Fruit fly (Drosophila melanogaster) whole organism, embryonic: ENCODE measurements around the gene CG4968.

Source experiments
- Antp ChIP-seq: fragments of 200-800 bp; sonication (Bioruptor generic); optimal IDR thresholded peaks from 3 replicates; lab custom pipeline; 2016; ENCODE audit warnings: missing biosample characterization, missing genetic modification characterization
- Bteb2 ChIP-seq: fragments of 200-800 bp; sonication (Bioruptor generic); optimal IDR thresholded peaks from 2 replicates; lab custom pipeline; 2016; ENCODE audit warnings: missing biosample characterization, missing genetic modification characterization
- CG10431 ChIP-seq: fragments of 200-800 bp; sonication (Bioruptor generic); optimal IDR thresholded peaks from 3 replicates; lab custom pipeline; 2018; ENCODE audit warnings: missing biosample characterization, mild to moderate bottlenecking, missing genetic modification characterization
- CG10543 ChIP-seq: fragments of 200-800 bp; sonication (Bioruptor generic); optimal IDR thresholded peaks from 3 replicates; lab custom pipeline; 2017; ENCODE audit warnings: missing biosample characterization, mild to moderate bottlenecking, missing genetic modification characterization, moderate library complexity
- CG11560 ChIP-seq: fragments of 200-800 bp; sonication (Bioruptor generic); IDR thresholded peaks from 3 replicates; pipeline ENCODE4 v1.3.6; 2022; ENCODE audit warnings: missing biosample characterization, missing genetic modification characterization
- CG12236 ChIP-seq: fragments of 200-800 bp; sonication (Bioruptor generic); optimal IDR thresholded peaks from 2 replicates; lab custom pipeline; 2016; ENCODE audit warnings: missing biosample characterization, missing genetic modification characterization
- CG15269 ChIP-seq: fragments of 200-800 bp; sonication (Bioruptor generic); optimal IDR thresholded peaks from 2 replicates; lab custom pipeline; 2018; ENCODE audit warnings: missing biosample characterization, mild to moderate bottlenecking, missing genetic modification characterization, moderate library complexity
- CG1647 ChIP-seq: fragments of 200-800 bp; sonication (Bioruptor generic); optimal IDR thresholded peaks from 3 replicates; lab custom pipeline; 2016; ENCODE audit warnings: missing biosample characterization, missing genetic modification characterization
- CG1792 ChIP-seq: fragments of 200-800 bp; sonication (Bioruptor generic); optimal IDR thresholded peaks from 2 replicates; lab custom pipeline; 2016; ENCODE audit warnings: missing biosample characterization, missing genetic modification characterization
- CG30403 ChIP-seq: fragments of 200-800 bp; sonication (Bioruptor generic); optimal IDR thresholded peaks from 3 replicates; lab custom pipeline; 2016; ENCODE audit warnings: missing biosample characterization, missing genetic modification characterization
- CG33213 ChIP-seq: fragments of 200-800 bp; sonication (Bioruptor generic); optimal IDR thresholded peaks from 3 replicates; lab custom pipeline; 2016; ENCODE audit warnings: missing biosample characterization, missing genetic modification characterization
- CG3407 ChIP-seq: fragments of 200-800 bp; sonication (Bioruptor generic); optimal IDR thresholded peaks from 2 replicates; lab custom pipeline; 2018; ENCODE audit warnings: missing biosample characterization, mild to moderate bottlenecking, missing genetic modification characterization
- CG34224 ChIP-seq: fragments of 200-800 bp; sonication (Bioruptor generic); IDR thresholded peaks from 3 replicates; pipeline ENCODE4 v1.3.6; 2022; ENCODE audit warnings: missing biosample characterization, missing genetic modification characterization; ENCODE audit not compliant: partially characterized antibody
- CG7357 ChIP-seq: fragments of 200-800 bp; sonication (Bioruptor generic); IDR thresholded peaks from 3 replicates; pipeline ENCODE4 v1.3.6; 2022; ENCODE audit warnings: missing biosample characterization, missing genetic modification characterization
- CG7987 ChIP-seq: fragments of 200-800 bp; sonication (Bioruptor generic); optimal IDR thresholded peaks from 2 replicates; lab custom pipeline; 2018; ENCODE audit warnings: missing biosample characterization, mild to moderate bottlenecking, missing genetic modification characterization, moderate library complexity
- CG8089 ChIP-seq: fragments of 200-800 bp; sonication (Bioruptor generic); optimal IDR thresholded peaks from 3 replicates; lab custom pipeline; 2016; ENCODE audit warnings: missing biosample characterization, missing genetic modification characterization
- CG8765 ChIP-seq: fragments of 200-800 bp; sonication (Bioruptor generic); IDR thresholded peaks from 2 replicates; pipeline ENCODE4 v1.3.6; 2022; ENCODE audit warnings: missing biosample characterization, missing genetic modification characterization
- CG9609 ChIP-seq: fragments of 200-800 bp; sonication (Bioruptor generic); optimal IDR thresholded peaks from 3 replicates; lab custom pipeline; 2016; ENCODE audit warnings: missing biosample characterization, missing genetic modification characterization
- Chrac-16 ChIP-seq: fragments of 200-800 bp; sonication (Bioruptor generic); optimal IDR thresholded peaks from 3 replicates; lab custom pipeline; 2016; ENCODE audit warnings: missing biosample characterization, missing genetic modification characterization
- Doc2 ChIP-seq: fragments of 200-800 bp; sonication (Bioruptor generic); IDR thresholded peaks from 2 replicates; pipeline ENCODE4 v1.3.6; 2022; ENCODE audit warnings: missing biosample characterization, missing genetic modification characterization
- Drgx ChIP-seq: fragments of 200-800 bp; sonication (Bioruptor generic); IDR thresholded peaks from 2 replicates; pipeline ENCODE4 v1.3.6; 2022; ENCODE audit warnings: missing biosample characterization, missing genetic modification characterization
- E2f1 ChIP-seq: fragments of 200-800 bp; sonication (Bioruptor generic); IDR thresholded peaks from 2 replicates; pipeline ENCODE4 v1.3.6; 2022; ENCODE audit warnings: missing biosample characterization, missing genetic modification characterization
- ERR ChIP-seq: fragments of 200-800 bp; sonication (Bioruptor generic); optimal IDR thresholded peaks from 2 replicates; lab custom pipeline; 2016; ENCODE audit warnings: missing biosample characterization, missing genetic modification characterization
- H2.0 ChIP-seq: fragments of 200-800 bp; sonication (Bioruptor generic); IDR thresholded peaks from 2 replicates; pipeline ENCODE4 v1.3.6; 2022; ENCODE audit warnings: missing biosample characterization, missing genetic modification characterization
- Mad ChIP-seq: fragments of 200-800 bp; sonication (Bioruptor generic); optimal IDR thresholded peaks from 2 replicates; lab custom pipeline; 2016; ENCODE audit warnings: missing biosample characterization, missing genetic modification characterization
- Mes4 ChIP-seq: fragments of 200-800 bp; sonication (Bioruptor generic); optimal IDR thresholded peaks from 2 replicates; lab custom pipeline; 2016; ENCODE audit warnings: missing biosample characterization, missing genetic modification characterization
- Ptx1 ChIP-seq: fragments of 200-800 bp; sonication (Bioruptor generic); IDR thresholded peaks from 2 replicates; pipeline ENCODE4 v1.3.6; 2022; ENCODE audit warnings: missing biosample characterization, missing genetic modification characterization
- Sox102F ChIP-seq: fragments of 200-800 bp; sonication (Bioruptor generic); optimal IDR thresholded peaks from 2 replicates; lab custom pipeline; 2018; ENCODE audit warnings: missing biosample characterization, mild to moderate bottlenecking, missing genetic modification characterization, moderate library complexity
- Xrp1 ChIP-seq: fragments of 200-800 bp; sonication (Bioruptor generic); IDR thresholded peaks from 2 replicates; pipeline ENCODE4 v1.3.6; 2022; ENCODE audit warnings: missing biosample characterization, missing genetic modification characterization
- ab ChIP-seq: fragments of 200-800 bp; sonication (Bioruptor generic); optimal IDR thresholded peaks from 2 replicates; lab custom pipeline; 2016; ENCODE audit warnings: missing biosample characterization, missing genetic modification characterization
- az2 ChIP-seq: fragments of 200-800 bp; sonication (Bioruptor generic); optimal IDR thresholded peaks from 3 replicates; lab custom pipeline; 2016; ENCODE audit warnings: missing biosample characterization, missing genetic modification characterization
- cad ChIP-seq: fragments of >200 bp; optimal IDR thresholded peaks from 2 replicates; lab custom pipeline; 2017; ENCODE audit warnings: missing biosample characterization, missing genetic modification characterization
- caup ChIP-seq: fragments of 200-800 bp; sonication (Bioruptor generic); optimal IDR thresholded peaks from 3 replicates; lab custom pipeline; 2017; ENCODE audit warnings: missing biosample characterization, mild to moderate bottlenecking, missing genetic modification characterization, moderate library complexity; ENCODE audit not compliant: severe bottlenecking
- chn ChIP-seq: fragments of 200-800 bp; sonication (Bioruptor generic); optimal IDR thresholded peaks from 2 replicates; lab custom pipeline; 2016; ENCODE audit warnings: missing biosample characterization, missing genetic modification characterization
- dan ChIP-seq: fragments of 200-800 bp; sonication (Bioruptor generic); IDR thresholded peaks from 2 replicates; pipeline ENCODE4 v1.3.6; 2022; ENCODE audit warnings: missing biosample characterization, missing genetic modification characterization
- dmrt11E ChIP-seq: fragments of 200-800 bp; sonication (Bioruptor generic); optimal IDR thresholded peaks from 3 replicates; lab custom pipeline; 2018; ENCODE audit warnings: missing biosample characterization, mild to moderate bottlenecking, missing genetic modification characterization, moderate library complexity
- en ChIP-seq: fragments of 200-800 bp; sonication (Bioruptor generic); optimal IDR thresholded peaks from 2 replicates; lab custom pipeline; 2016; ENCODE audit warnings: missing biosample characterization, missing genetic modification characterization
- ham ChIP-seq: fragments of 200-800 bp; sonication (Bioruptor generic); IDR thresholded peaks from 2 replicates; pipeline ENCODE4 v1.3.6; 2022; ENCODE audit warnings: missing biosample characterization, missing genetic modification characterization
- hb ChIP-seq: fragments of 200-800 bp; sonication (Bioruptor generic); IDR thresholded peaks from 3 replicates; pipeline ENCODE4 v1.3.6; 2022; ENCODE audit warnings: missing biosample characterization, missing genetic modification characterization; ENCODE audit not compliant: partially characterized antibody
- ind ChIP-seq: fragments of 200-800 bp; sonication (Bioruptor generic); optimal IDR thresholded peaks from 3 replicates; lab custom pipeline; 2016; ENCODE audit warnings: missing biosample characterization, missing genetic modification characterization
- nau ChIP-seq: fragments of 200-800 bp; sonication (Bioruptor generic); optimal IDR thresholded peaks from 3 replicates; lab custom pipeline; 2017; ENCODE audit warnings: missing biosample characterization, mild to moderate bottlenecking, missing genetic modification characterization, missing genetic modification reagents
- odd ChIP-seq: fragments of 200-800 bp; sonication (Bioruptor generic); optimal IDR thresholded peaks from 2 replicates; lab custom pipeline; 2017; ENCODE audit warnings: missing biosample characterization, mild to moderate bottlenecking, missing genetic modification characterization
- onecut ChIP-seq: fragments of 200-800 bp; sonication (Bioruptor generic); IDR thresholded peaks from 2 replicates; pipeline ENCODE4 v1.3.6; 2022; ENCODE audit warnings: missing biosample characterization, missing genetic modification characterization
- peb ChIP-seq: fragments of 200-800 bp; sonication (Bioruptor generic); IDR thresholded peaks from 2 replicates; pipeline ENCODE4 v1.3.6; 2022; ENCODE audit warnings: missing biosample characterization, missing genetic modification characterization
- ranshi ChIP-seq: fragments of 200-800 bp; sonication (Bioruptor generic); IDR thresholded peaks from 2 replicates; pipeline ENCODE4 v1.3.6; 2022; ENCODE audit warnings: missing biosample characterization, missing genetic modification characterization
- sens ChIP-seq: fragments of 200-800 bp; sonication (Bioruptor generic); peaks from one replicate; lab custom pipeline; 2016; ENCODE audit warnings: missing biosample characterization, missing genetic modification characterization
- shn ChIP-seq: fragments of 200-800 bp; sonication (Bioruptor generic); optimal IDR thresholded peaks from 3 replicates; lab custom pipeline; 2016; ENCODE audit warnings: missing biosample characterization, missing genetic modification characterization
- sima ChIP-seq: fragments of 200-800 bp; sonication (Bioruptor generic); optimal IDR thresholded peaks from 2 replicates; lab custom pipeline; 2016; ENCODE audit warnings: missing biosample characterization, missing genetic modification characterization
- sug ChIP-seq: fragments of 200-800 bp; optimal IDR thresholded peaks from 2 replicates; lab custom pipeline; 2019; ENCODE audit warnings: missing biosample characterization, mild to moderate bottlenecking, missing genetic modification characterization, moderate library complexity
- tin ChIP-seq: fragments of 200-800 bp; sonication (Bioruptor generic); optimal IDR thresholded peaks from 3 replicates; lab custom pipeline; 2016; ENCODE audit warnings: missing biosample characterization, missing genetic modification characterization
- tup ChIP-seq: fragments of 200-800 bp; sonication (Bioruptor generic); optimal IDR thresholded peaks from 2 replicates; lab custom pipeline; 2016; ENCODE audit warnings: missing biosample characterization, mild to moderate bottlenecking, missing genetic modification characterization, moderate library complexity
- zen2 ChIP-seq: fragments of 200-800 bp; sonication (Bioruptor generic); IDR thresholded peaks from 3 replicates; pipeline ENCODE4 v1.3.6; 2022; ENCODE audit warnings: missing biosample characterization, missing genetic modification characterization; ENCODE audit not compliant: partially characterized antibody

CG4968 gene

dm6 chr2L:10276846-10277245 lies 29.9 kb upstream of the CG4968 start (continued):
- TF ChIP-seq CG30403 (GFP tag; lab: Kevin White, UChicago) (peak; percentile 31), sug (tag; lab: Kevin White, UChicago) (no peak), Ptx1 (peak; percentile 40; the same call in 1 of the 2 replicates), tup (GFP tag; lab: Kevin White, UChicago) (no peak), ham (GFP tag; lab: Robert Waterston, UW) (no peak), onecut (GFP tag; lab: Robert Waterston, UW) (no peak), Mad (GFP tag; lab: Kevin White, UChicago) (no peak), ind (GFP tag; lab: Kevin White, UChicago) (peak; percentile 7), Xrp1 (GFP tag; lab: Robert Waterston, UW) (peak; percentile 14; the same call in 1 of the 2 replicates), H2.0 (peak; percentile 23; the same call in 1 of the 2 replicates), CG7987 (GFP tag; lab: Kevin White, UChicago) (peak; percentile 11), Doc2 (GFP tag; lab: Robert Waterston, UW) (no peak), CG1647 (peak; percentile 36), ranshi (GFP tag; lab: Robert Waterston, UW) (no peak), CG11560 (tag; lab: Robert Waterston, UW) (no peak), CG9609 (GFP tag; lab: Kevin White, UChicago) (peak; percentile 13), Drgx (GFP tag; lab: Robert Waterston, UW) (peak; percentile 63), az2 (peak; percentile 32), CG33213 (GFP tag; lab: Kevin White, UChicago) (peak; percentile 46), CG12236 (GFP tag; lab: Kevin White, UChicago) (peak; percentile 47), Bteb2 (GFP tag; lab: Kevin White, UChicago) (no peak), zen2 (GFP tag; lab: Robert Waterston, UW) (no peak), cad (no peak), CG1792 (GFP tag; lab: Kevin White, UChicago) (peak; percentile 15), dmrt11E (tag; lab: Kevin White, UChicago) (no peak), sima (peak; percentile 12), CG3407 (GFP tag; lab: Kevin White, UChicago) (peak; percentile 18), dan (GFP tag; lab: Robert Waterston, UW) (no peak), CG34224 (GFP tag; lab: Robert Waterston, UW) (no peak), E2f1 (GFP tag; lab: Robert Waterston, UW) (peak; percentile 38; the same call in 1 of the 2 replicates), tin (GFP tag; lab: Kevin White, UChicago) (no peak), CG15269 (tag; lab: Kevin White, UChicago) (no peak), CG10543 (no peak), CG7357 (0 out of 3 replicates have a peak, but pooled peaks have one; percentile 13), shn (peak; percentile 10), sens (GFP tag; lab: Kevin White, UChicago) (peak; percentile 93), peb (peak; percentile 11; the same call in 1 of the 2 replicates), Sox102F (GFP tag; lab: Kevin White, UChicago) (no peak), Chrac-16 (GFP tag; lab: Kevin White, UChicago) (peak; percentile 14), Antp (GFP tag; lab: Kevin White, UChicago) (peak; percentile 24), ERR (GFP tag; lab: Kevin White, UChicago) (no peak), chn (GFP tag; lab: Kevin White, UChicago) (peak; percentile 42), nau (GFP tag; lab: Kevin White, UChicago) (no peak), CG8089 (GFP tag; lab: Kevin White, UChicago) (no peak), Mes4 (GFP tag; lab: Kevin White, UChicago) (peak; percentile 1), hb (GFP tag; lab: Robert Waterston, UW) (no peak), ab (GFP tag; lab: Kevin White, UChicago) (no peak), odd (GFP tag; lab: Kevin White, UChicago) (no peak), en (GFP tag; lab: Kevin White, UChicago) (peak; percentile 1), CG8765 (GFP tag; lab: Robert Waterston, UW) (no peak), CG10431 (no peak), caup (GFP tag; lab: Kevin White, UChicago) (no peak)
